Worm (Caenorhabditis elegans): ENCODE data around the gene haao-1.

haao-1 gene

ce11 chrV:9549459-9549858, 44.7 kb downstream of the haao-1 start, which contains the start of gene nstp-10:
Gene nstp-10 (minus strand): TSS chrV:9549836.
- TF ChIP-seq snpc-4 (tag; optimal IDR thresholded peaks at IDR 0.05) (peak; percentile 24), nfya-1 (tag; optimal IDR thresholded peaks at IDR 0.05; ENCODE audit: insufficient read depth) (peak; percentile 25), nhr-12 (tag; optimal IDR thresholded peaks at IDR 0.05) (no peak), pha-4 (tag; optimal IDR thresholded peaks at IDR 0.05) (peak; percentile 54), nhr-25 (tag; optimal IDR thresholded peaks at IDR 0.05) (peak; percentile 22), nhr-23 (tag; optimal IDR thresholded peaks at IDR 0.05) (peak; percentile 18), lin-15B (tag; optimal IDR thresholded peaks at IDR 0.05) (peak; percentile 18), zag-1 (tag; optimal IDR thresholded peaks at IDR 0.05) (no peak), elt-2 (tag; optimal IDR thresholded peaks at IDR 0.05) (peak; percentile 3)

- peak; percentile 34 for TF ChIP-seq nfya-1 (tag; optimal IDR thresholded peaks at IDR 0.05; ENCODE audit: insufficient read depth)
- TF ChIP-seq fkh-10 (GFP tag; optimal IDR thresholded peaks at IDR 0.05), result peak; percentile 32
- no peak for TF ChIP-seq nhr-76 (tag; optimal IDR thresholded peaks at IDR 0.05)
- no peak for TF ChIP-seq nhr-23 (tag; optimal IDR thresholded peaks at IDR 0.05)
Observed at ce11 chrV:9550313-9550712, 45.6 kb downstream of the haao-1 start, which contains the start of gene ehbp-1. Gene ehbp-1 (plus strand): TSS chrV:9550644.

- TF ChIP-seq fkh-2 (tag; optimal IDR thresholded peaks at IDR 0.05) (no peak), pha-4 (tag; optimal IDR thresholded peaks at IDR 0.05) (no peak), eor-1 (tag; optimal IDR thresholded peaks at IDR 0.05) (no peak)
Observed at ce11 chrV:9556668-9557067, 52.0 kb downstream of the haao-1 start.
